Fruit fly (Drosophila melanogaster) whole organism, embryonic: ENCODE data around the gene CG46304.

Source experiments
- Blimp-1 ChIP-seq: fragments of 200-800 bp; sonication (Bioruptor generic); optimal IDR thresholded peaks from 3 replicates; lab custom pipeline; 2018; ENCODE audit warnings: missing biosample characterization, missing genetic modification characterization, mild to moderate bottlenecking, moderate library complexity, missing genetic modification reagents
- CG10274 ChIP-seq: fragments of 200-800 bp; sonication (Bioruptor generic); optimal IDR thresholded peaks from 3 replicates; lab custom pipeline; 2017; ENCODE audit warnings: missing biosample characterization, mild to moderate bottlenecking, missing genetic modification characterization
- CG10543 ChIP-seq: fragments of 200-800 bp; sonication (Bioruptor generic); optimal IDR thresholded peaks from 3 replicates; lab custom pipeline; 2017; ENCODE audit warnings: missing biosample characterization, mild to moderate bottlenecking, missing genetic modification characterization, moderate library complexity
- CG11723 ChIP-seq: fragments of 200-800 bp; sonication (Bioruptor generic); optimal IDR thresholded peaks from 2 replicates; lab custom pipeline; 2017; ENCODE audit warnings: missing biosample characterization, mild to moderate bottlenecking, missing genetic modification characterization
- CG12391 ChIP-seq: fragments of 200-800 bp; sonication (Bioruptor generic); optimal IDR thresholded peaks from 3 replicates; lab custom pipeline; 2018; ENCODE audit warnings: missing biosample characterization, mild to moderate bottlenecking, missing genetic modification characterization, moderate library complexity
- CG13424 ChIP-seq: fragments of 200-800 bp; sonication (Bioruptor generic); optimal IDR thresholded peaks from 2 replicates; lab custom pipeline; 2019; ENCODE audit warnings: missing biosample characterization, mild to moderate bottlenecking, missing genetic modification characterization, moderate library complexity
- CG14441 ChIP-seq: fragments of 200-800 bp; sonication (Bioruptor generic); IDR thresholded peaks from 2 replicates; pipeline ENCODE4 v1.3.6; 2022; ENCODE audit warnings: missing biosample characterization, missing genetic modification characterization
- CG14965 ChIP-seq: fragments of 200-800 bp; sonication (Bioruptor generic); optimal IDR thresholded peaks from 2 replicates; lab custom pipeline; 2016; ENCODE audit warnings: missing biosample characterization, missing genetic modification characterization, borderline replicate concordance
- CG15073 ChIP-seq: fragments of 200-800 bp; sonication (Bioruptor generic); optimal IDR thresholded peaks from 2 replicates; lab custom pipeline; 2016; ENCODE audit warnings: missing biosample characterization, missing genetic modification characterization
- CG16779 ChIP-seq: fragments of 200-800 bp; sonication (Bioruptor generic); IDR thresholded peaks from 2 replicates; pipeline ENCODE4 v1.3.6; 2022; ENCODE audit warnings: missing biosample characterization, missing genetic modification characterization
- CG16863 ChIP-seq: fragments of 200-800 bp; sonication (Bioruptor generic); optimal IDR thresholded peaks from 3 replicates; lab custom pipeline; 2016; ENCODE audit warnings: missing biosample characterization, missing genetic modification characterization
- CG18599 ChIP-seq: fragments of 200-800 bp; sonication (Bioruptor generic); optimal IDR thresholded peaks from 3 replicates; lab custom pipeline; 2017; ENCODE audit warnings: missing biosample characterization, missing genetic modification characterization, mild to moderate bottlenecking, moderate library complexity, missing genetic modification reagents
- CG18764 ChIP-seq: fragments of 200-800 bp; sonication (Bioruptor generic); optimal IDR thresholded peaks from 3 replicates; lab custom pipeline; 2016; ENCODE audit warnings: missing biosample characterization, missing genetic modification characterization
- CG2116 ChIP-seq: fragments of 200-800 bp; sonication (Bioruptor generic); optimal IDR thresholded peaks from 3 replicates; lab custom pipeline; 2018; ENCODE audit warnings: missing biosample characterization, mild to moderate bottlenecking, missing genetic modification characterization
- CG3065 ChIP-seq: fragments of 200-800 bp; sonication (Bioruptor generic); optimal IDR thresholded peaks from 2 replicates; lab custom pipeline; 2016; ENCODE audit warnings: missing biosample characterization, missing genetic modification characterization
- CG3163 ChIP-seq: fragments of 200-800 bp; sonication (Bioruptor generic); optimal IDR thresholded peaks from 3 replicates; lab custom pipeline; 2016; ENCODE audit warnings: missing biosample characterization, missing genetic modification characterization
- CG7786 ChIP-seq: fragments of 200-800 bp; sonication (Bioruptor generic); optimal IDR thresholded peaks from 2 replicates; lab custom pipeline; 2016; ENCODE audit warnings: missing biosample characterization, missing genetic modification characterization
- CG8290 ChIP-seq, 3 experiments: fragments of 200-800 bp; sonication (Bioruptor generic); optimal IDR thresholded peaks; 2 replicates each; lab custom pipeline; 2016 to 2019; ENCODE audit warnings: missing biosample characterization in 3 of 3, missing genetic modification characterization in 3 of 3, mild to moderate bottlenecking in 2 of 3, moderate library complexity in 1 of 3
- CG8388 ChIP-seq: fragments of 200-800 bp; sonication (Bioruptor generic); optimal IDR thresholded peaks from 2 replicates; lab custom pipeline; 2019; ENCODE audit warnings: missing biosample characterization, mild to moderate bottlenecking, missing genetic modification characterization, moderate library complexity
- CG9727 ChIP-seq: fragments of 200-800 bp; sonication (Bioruptor generic); optimal IDR thresholded peaks from 3 replicates; lab custom pipeline; 2017; ENCODE audit warnings: missing biosample characterization, mild to moderate bottlenecking, missing genetic modification characterization
- CG9876 ChIP-seq: fragments of 200-800 bp; sonication (Bioruptor generic); optimal IDR thresholded peaks from 2 replicates; lab custom pipeline; 2016; ENCODE audit warnings: missing biosample characterization, missing genetic modification characterization
- D19A ChIP-seq: fragments of 200-800 bp; optimal IDR thresholded peaks from 3 replicates; lab custom pipeline; 2019; ENCODE audit warnings: missing biosample characterization, mild to moderate bottlenecking, missing genetic modification characterization, moderate library complexity
- Dip2 ChIP-seq: fragments of 200-800 bp; sonication (Bioruptor generic); IDR thresholded peaks from 2 replicates; pipeline ENCODE4 v1.3.6; 2022; ENCODE audit warnings: missing biosample characterization, missing genetic modification characterization
- Ets65A ChIP-seq: fragments of 200-800 bp; sonication (Bioruptor generic); peaks from one replicate; lab custom pipeline; 2016; ENCODE audit warnings: missing biosample characterization, missing genetic modification characterization
- HLH3B ChIP-seq: fragments of 200-800 bp; sonication (Bioruptor generic); IDR thresholded peaks from 2 replicates; pipeline ENCODE4 v1.3.6; 2022; ENCODE audit warnings: missing biosample characterization, missing genetic modification characterization
- Mrtf ChIP-seq: fragments of 200-800 bp; sonication (Bioruptor generic); IDR thresholded peaks from 3 replicates; pipeline ENCODE4 v1.3.6; 2022; ENCODE audit warnings: missing biosample characterization, missing genetic modification characterization
- YL-1 ChIP-seq: fragments of 200-800 bp; sonication (Bioruptor generic); optimal IDR thresholded peaks from 3 replicates; lab custom pipeline; 2017; ENCODE audit warnings: missing biosample characterization, mild to moderate bottlenecking, missing genetic modification characterization
- amos ChIP-seq: fragments of 200-800 bp; sonication (Bioruptor generic); IDR thresholded peaks from 2 replicates; pipeline ENCODE4 v1.3.6; 2022; ENCODE audit warnings: missing biosample characterization, missing genetic modification characterization; ENCODE audit not compliant: partially characterized antibody
- bbx ChIP-seq: fragments of 200-800 bp; sonication (Bioruptor generic); IDR thresholded peaks from 2 replicates; pipeline ENCODE4 v1.3.6; 2022; ENCODE audit warnings: missing biosample characterization, missing genetic modification characterization; ENCODE audit not compliant: partially characterized antibody
- bsh ChIP-seq, 2 experiments: fragments of 200-800 bp; sonication (Bioruptor generic); optimal IDR thresholded peaks; 2 replicates each; lab custom pipeline; 2017 to 2018; ENCODE audit warnings: mild to moderate bottlenecking in 2 of 2, missing biosample characterization in 2 of 2, missing genetic modification characterization in 2 of 2, moderate library complexity in 1 of 2
- cg ChIP-seq: fragments of 200-800 bp; sonication (Bioruptor generic); optimal IDR thresholded peaks from 3 replicates; lab custom pipeline; 2019; ENCODE audit warnings: missing biosample characterization, mild to moderate bottlenecking, missing genetic modification characterization, moderate library complexity
- chinmo ChIP-seq: fragments of 200-800 bp; sonication (Bioruptor generic); IDR thresholded peaks from 4 replicates; pipeline ENCODE4 v1.3.6; 2022; ENCODE audit warnings: missing biosample characterization, missing genetic modification characterization; ENCODE audit not compliant: partially characterized antibody
- crol ChIP-seq: fragments of 200-800 bp; sonication (Bioruptor generic); IDR thresholded peaks from 2 replicates; pipeline ENCODE4 v1.3.6; 2022; ENCODE audit warnings: missing biosample characterization, missing genetic modification characterization
- da ChIP-seq: fragments of 200-800 bp; sonication (Bioruptor generic); optimal IDR thresholded peaks from 2 replicates; lab custom pipeline; 2016; ENCODE audit warnings: missing biosample characterization, missing genetic modification characterization
- dpn ChIP-seq, 2 experiments: fragments of 200-800 bp; sonication (Bioruptor generic); optimal IDR thresholded peaks; 3 replicates each; lab custom pipeline; 2016; ENCODE audit warnings: missing biosample characterization in 2 of 2, missing genetic modification characterization in 2 of 2
- fd102C ChIP-seq: fragments of 200-800 bp; sonication (Bioruptor generic); optimal IDR thresholded peaks from 2 replicates; lab custom pipeline; 2018; ENCODE audit warnings: missing biosample characterization, mild to moderate bottlenecking, missing genetic modification characterization, moderate library complexity
- knrl ChIP-seq: fragments of 200-800 bp; sonication (Bioruptor generic); IDR thresholded peaks from 3 replicates; pipeline ENCODE4 v1.3.6; 2022; ENCODE audit warnings: missing biosample characterization, missing genetic modification characterization; ENCODE audit not compliant: partially characterized antibody
- mirr ChIP-seq: fragments of 200-800 bp; sonication (Bioruptor generic); optimal IDR thresholded peaks from 3 replicates; lab custom pipeline; 2018; ENCODE audit warnings: missing biosample characterization, mild to moderate bottlenecking, missing genetic modification characterization
- nau ChIP-seq: fragments of 200-800 bp; sonication (Bioruptor generic); optimal IDR thresholded peaks from 3 replicates; lab custom pipeline; 2017; ENCODE audit warnings: missing biosample characterization, mild to moderate bottlenecking, missing genetic modification characterization, missing genetic modification reagents
- org-1 ChIP-seq: fragments of 200-800 bp; sonication (Bioruptor generic); optimal IDR thresholded peaks from 2 replicates; lab custom pipeline; 2017; ENCODE audit warnings: missing biosample characterization, missing genetic modification characterization
- pzg ChIP-seq: fragments of 200-800 bp; sonication (Bioruptor generic); optimal IDR thresholded peaks from 3 replicates; lab custom pipeline; 2018; ENCODE audit warnings: missing biosample characterization, mild to moderate bottlenecking, missing genetic modification characterization, moderate library complexity
- row ChIP-seq: fragments of 200-800 bp; sonication (Bioruptor generic); IDR thresholded peaks from 3 replicates; pipeline ENCODE4 v1.3.6; 2022; ENCODE audit warnings: missing biosample characterization, missing genetic modification characterization
- run ChIP-seq: fragments of 200-800 bp; sonication (Bioruptor generic); optimal IDR thresholded peaks from 3 replicates; lab custom pipeline; 2018; ENCODE audit warnings: missing biosample characterization, mild to moderate bottlenecking, missing genetic modification characterization
- so ChIP-seq: fragments of 200-800 bp; sonication (Bioruptor generic); IDR thresholded peaks from 3 replicates; pipeline ENCODE4 v1.3.6; 2022; ENCODE audit warnings: missing biosample characterization, missing genetic modification characterization
- sr ChIP-seq: fragments of 200-800 bp; sonication (Bioruptor generic); IDR thresholded peaks from 3 replicates; pipeline ENCODE4 v1.3.6; 2022; ENCODE audit warnings: missing biosample characterization, missing genetic modification characterization
- toy ChIP-seq: fragments of 200-800 bp; sonication (Bioruptor generic); IDR thresholded peaks from 2 replicates; pipeline ENCODE4 v1.3.6; 2022; ENCODE audit warnings: missing biosample characterization, missing genetic modification characterization
- wor ChIP-seq: fragments of 200-800 bp; sonication (Bioruptor generic); IDR thresholded peaks from 2 replicates; pipeline ENCODE4 v1.3.6; 2022; ENCODE audit warnings: missing biosample characterization, missing genetic modification characterization

CG46304 gene

dm6 chr2L:18967897-18968296 is 21.8 kb downstream of the CG46304 start (continued):
- TF ChIP-seq CG8290 (GFP tag; optimal IDR thresholded peaks at IDR 0.05; lab: Kevin White, UChicago) (no peak), CG8290 (tag; optimal IDR thresholded peaks at IDR 0.05; lab: Kevin White, UChicago) (peak in 1 of 2 experiments; percentile 28), HLH3B (GFP tag; lab: Robert Waterston, UW) (0 out of 2 replicates have a peak, but pooled peaks have one; percentile 21), D19A (peak; percentile 15), CG18599 (GFP tag; lab: Kevin White, UChicago) (peak; percentile 8), Mrtf (GFP tag; lab: Robert Waterston, UW) (no peak), CG2116 (GFP tag; lab: Kevin White, UChicago) (no peak), mirr (peak; percentile 12)

- TF ChIP-seq Dip2 (no peak), row (GFP tag; lab: Robert Waterston, UW) (peak; percentile 86), crol (GFP tag; lab: Robert Waterston, UW) (no peak), CG3163 (GFP tag; lab: Kevin White, UChicago) (peak; percentile 4), Blimp-1 (GFP tag; lab: Kevin White, UChicago) (peak; percentile 54), CG7786 (GFP tag; lab: Kevin White, UChicago) (peak; percentile 2), CG10274 (GFP tag; lab: Kevin White, UChicago) (no peak), da (no peak), CG9727 (GFP tag; lab: Kevin White, UChicago) (peak; percentile 11), CG14441 (GFP tag; lab: Robert Waterston, UW) (no peak), CG16779 (GFP tag; lab: Robert Waterston, UW) (no peak), pzg (GFP tag; lab: Kevin White, UChicago) (peak; percentile 68), CG9876 (peak; percentile 3), YL-1 (GFP tag; lab: Kevin White, UChicago) (peak; percentile 45), cg (peak; percentile 87), knrl (GFP tag; lab: Robert Waterston, UW) (peak; percentile 96), sr (GFP tag; lab: Robert Waterston, UW) (peak; percentile 58; the same call in 1 of the 3 replicates), run (tag; lab: Kevin White, UChicago) (no peak), CG18764 (GFP tag; lab: Kevin White, UChicago) (no peak), toy (GFP tag; lab: Robert Waterston, UW) (no peak), CG8388 (no peak), CG12391 (tag; lab: Kevin White, UChicago) (peak; percentile 63), amos (peak; percentile 85), org-1 (GFP tag; lab: Kevin White, UChicago) (no peak), CG13424 (tag; lab: Kevin White, UChicago) (peak; percentile 41), so (GFP tag; lab: Robert Waterston, UW) (no peak), dpn (GFP tag; optimal IDR thresholded peaks at IDR 0.05; lab: Kevin White, UChicago) (peak; percentile 10 to 34), bsh (GFP tag; optimal IDR thresholded peaks at IDR 0.05; lab: Kevin White, UChicago) (no peak), wor (GFP tag; lab: Robert Waterston, UW) (no peak), CG11723 (GFP tag; lab: Kevin White, UChicago) (no peak), chinmo (GFP tag; lab: Robert Waterston, UW) (peak; percentile 98), CG14965 (no peak), CG10543 (no peak), nau (GFP tag; lab: Kevin White, UChicago) (peak; percentile 37), CG3065 (GFP tag; lab: Kevin White, UChicago) (peak; percentile 5), CG16863 (GFP tag; lab: Kevin White, UChicago) (peak; percentile 0), CG15073 (GFP tag; lab: Kevin White, UChicago) (no peak), bbx (GFP tag; lab: Robert Waterston, UW) (peak; percentile 83), Ets65A (GFP tag; lab: Kevin White, UChicago) (peak; percentile 61), fd102C (GFP tag; lab: Kevin White, UChicago) (no peak)
Measured at dm6 chr2L:18968370-18969105, 22.4 kb downstream of the CG46304 start, which contains the start of the genes Nak and Tango6. Nak (minus strand) TSS chr2L:18968744. Tango6 (plus strand) TSS chr2L:18969028.
